Fruit fly (Drosophila melanogaster) whole organism, embryonic: ENCODE data around the gene nenya.
A peak's percentile ranks its signal among the peaks of the same experiment; 100 is the strongest.

Experiments used
- Asciz ChIP-seq: fragments of 200-800 bp; sonication (Bioruptor generic); optimal IDR thresholded peaks from 2 replicates; lab custom pipeline; 2017; ENCODE audit warnings: missing biosample characterization, mild to moderate bottlenecking, missing genetic modification characterization, missing genetic modification reagents
- Bgb ChIP-seq: fragments of 200-800 bp; sonication (Bioruptor generic); IDR thresholded peaks from 2 replicates; pipeline ENCODE4 v1.3.6; 2022; ENCODE audit warnings: missing biosample characterization, missing genetic modification characterization; ENCODE audit not compliant: partially characterized antibody
- CG10431 ChIP-seq: fragments of 200-800 bp; sonication (Bioruptor generic); optimal IDR thresholded peaks from 3 replicates; lab custom pipeline; 2018; ENCODE audit warnings: missing biosample characterization, mild to moderate bottlenecking, missing genetic modification characterization
- CG11695 ChIP-seq: fragments of 200-800 bp; sonication (Bioruptor generic); IDR thresholded peaks from 3 replicates; pipeline ENCODE4 v1.3.6; 2022; ENCODE audit warnings: missing biosample characterization, missing genetic modification characterization
- CG11723 ChIP-seq: fragments of 200-800 bp; sonication (Bioruptor generic); optimal IDR thresholded peaks from 2 replicates; lab custom pipeline; 2017; ENCODE audit warnings: missing biosample characterization, mild to moderate bottlenecking, missing genetic modification characterization
- CG12155 ChIP-seq: fragments of 200-800 bp; sonication (Bioruptor generic); optimal IDR thresholded peaks from 3 replicates; lab custom pipeline; 2016; ENCODE audit warnings: missing biosample characterization, missing genetic modification characterization
- CG12769 ChIP-seq: fragments of 200-800 bp; sonication (Bioruptor generic); optimal IDR thresholded peaks from 2 replicates; lab custom pipeline; 2019; ENCODE audit warnings: missing biosample characterization, mild to moderate bottlenecking, missing genetic modification characterization, moderate library complexity
- CG13424 ChIP-seq: fragments of 200-800 bp; sonication (Bioruptor generic); optimal IDR thresholded peaks from 2 replicates; lab custom pipeline; 2019; ENCODE audit warnings: missing biosample characterization, mild to moderate bottlenecking, missing genetic modification characterization, moderate library complexity
- CG15601 ChIP-seq: fragments of 200-800 bp; sonication (Bioruptor generic); optimal IDR thresholded peaks from 3 replicates; lab custom pipeline; 2019; ENCODE audit warnings: missing biosample characterization, mild to moderate bottlenecking, missing genetic modification characterization, moderate library complexity
- CG15696 ChIP-seq: fragments of 200-800 bp; sonication (Bioruptor generic); optimal IDR thresholded peaks from 2 replicates; lab custom pipeline; 2019; ENCODE audit warnings: missing biosample characterization, mild to moderate bottlenecking, missing genetic modification characterization, moderate library complexity
- CG17359 ChIP-seq: fragments of 200-800 bp; sonication (Bioruptor generic); optimal IDR thresholded peaks from 3 replicates; lab custom pipeline; 2018; ENCODE audit warnings: missing biosample characterization, mild to moderate bottlenecking, missing genetic modification characterization, moderate library complexity
- CG17829 ChIP-seq: fragments of 200-800 bp; optimal IDR thresholded peaks from 2 replicates; lab custom pipeline; 2019; ENCODE audit warnings: missing biosample characterization, mild to moderate bottlenecking, missing genetic modification characterization, moderate library complexity
- CG2875 ChIP-seq: fragments of 200-800 bp; sonication (Bioruptor generic); optimal IDR thresholded peaks from 2 replicates; lab custom pipeline; 2017; ENCODE audit warnings: missing biosample characterization, mild to moderate bottlenecking, missing genetic modification characterization, missing genetic modification reagents
- CG30403 ChIP-seq: fragments of 200-800 bp; sonication (Bioruptor generic); optimal IDR thresholded peaks from 3 replicates; lab custom pipeline; 2016; ENCODE audit warnings: missing biosample characterization, missing genetic modification characterization
- CG3065 ChIP-seq: fragments of 200-800 bp; sonication (Bioruptor generic); optimal IDR thresholded peaks from 2 replicates; lab custom pipeline; 2016; ENCODE audit warnings: missing biosample characterization, missing genetic modification characterization
- CG3281 ChIP-seq: fragments of 200-800 bp; sonication (Bioruptor generic); optimal IDR thresholded peaks from 3 replicates; lab custom pipeline; 2017; ENCODE audit warnings: missing biosample characterization, mild to moderate bottlenecking, missing genetic modification characterization
- CG3726 ChIP-seq: fragments of 200-800 bp; sonication (Bioruptor generic); IDR thresholded peaks from 3 replicates; pipeline ENCODE4, ENCODE4 v1.3.6; 2022; ENCODE audit warnings: missing biosample characterization, missing genetic modification characterization
- CG42726 ChIP-seq: fragments of 200-800 bp; sonication (Bioruptor generic); IDR thresholded peaks from 2 replicates; pipeline ENCODE4 v1.3.6; 2022; ENCODE audit warnings: missing biosample characterization, missing genetic modification characterization; ENCODE audit not compliant: partially characterized antibody
- CG4707 ChIP-seq: fragments of 200-800 bp; sonication (Bioruptor generic); optimal IDR thresholded peaks from 2 replicates; lab custom pipeline; 2018; ENCODE audit warnings: missing biosample characterization, mild to moderate bottlenecking, missing genetic modification characterization, moderate library complexity
- CG6254 ChIP-seq: fragments of 200-800 bp; sonication (Bioruptor generic); optimal IDR thresholded peaks from 3 replicates; lab custom pipeline; 2017; ENCODE audit warnings: mild to moderate bottlenecking, missing biosample characterization, missing genetic modification reagents, missing genetic modification characterization
- CG6791 ChIP-seq: fragments of 200-800 bp; sonication (Bioruptor generic); IDR thresholded peaks from 3 replicates; pipeline ENCODE4 v1.3.6; 2022; ENCODE audit warnings: missing biosample characterization, missing genetic modification characterization; ENCODE audit not compliant: partially characterized antibody
- D19A ChIP-seq: fragments of 200-800 bp; optimal IDR thresholded peaks from 3 replicates; lab custom pipeline; 2019; ENCODE audit warnings: missing biosample characterization, mild to moderate bottlenecking, missing genetic modification characterization, moderate library complexity
- Dbx ChIP-seq: fragments of 200-800 bp; sonication (Bioruptor generic); IDR thresholded peaks from 3 replicates; pipeline ENCODE4 v1.3.6; 2022; ENCODE audit warnings: missing biosample characterization, missing genetic modification characterization
- H2.0 ChIP-seq: fragments of 200-800 bp; sonication (Bioruptor generic); IDR thresholded peaks from 2 replicates; pipeline ENCODE4 v1.3.6; 2022; ENCODE audit warnings: missing biosample characterization, missing genetic modification characterization
- Hr3 ChIP-seq: fragments of 200-800 bp; sonication (Bioruptor generic); optimal IDR thresholded peaks from 3 replicates; lab custom pipeline; 2016; ENCODE audit warnings: missing biosample characterization, missing genetic modification characterization
- MESR4 ChIP-seq: fragments of 200-800 bp; sonication (Bioruptor generic); optimal IDR thresholded peaks from 2 replicates; lab custom pipeline; 2018; ENCODE audit warnings: missing biosample characterization, mild to moderate bottlenecking, missing genetic modification characterization, moderate library complexity
- Myb ChIP-seq: fragments of 200-800 bp; sonication (Bioruptor generic); optimal IDR thresholded peaks from 2 replicates; lab custom pipeline; 2016; ENCODE audit warnings: missing biosample characterization, missing genetic modification characterization
- NC2β ChIP-seq: fragments of 200-800 bp; sonication (Bioruptor generic); optimal IDR thresholded peaks from 2 replicates; lab custom pipeline; 2016; ENCODE audit warnings: missing biosample characterization, missing genetic modification characterization
- Pdp1 ChIP-seq, 2 experiments: fragments of 200-800 bp; sonication (Bioruptor generic); optimal IDR thresholded peaks; 3 replicates each; lab custom pipeline; 2016; ENCODE audit warnings: missing biosample characterization in 2 of 2, missing genetic modification characterization in 2 of 2, mild to moderate bottlenecking in 1 of 2, moderate library complexity in 1 of 2
- Trl ChIP-seq, 3 experiments: fragments of >200 bp in 2 of 3; fragments of 200-800 bp in 1 of 3; sonication (Bioruptor generic) in 1 of 3; optimal IDR thresholded peaks; 2 replicates in 1 of 3; 3 replicates in 2 of 3; lab custom pipeline; 2016 to 2017; ENCODE audit warnings: missing biosample characterization in 1 of 3, missing genetic modification characterization in 1 of 3
- ap ChIP-seq: fragments of 200-800 bp; sonication (Bioruptor generic); IDR thresholded peaks from 2 replicates; pipeline ENCODE4 v1.3.6; 2022; ENCODE audit warnings: missing biosample characterization, missing genetic modification characterization
- ara ChIP-seq: fragments of 200-800 bp; sonication (Bioruptor generic); IDR thresholded peaks from 2 replicates; pipeline ENCODE4 v1.3.6; 2022; ENCODE audit warnings: missing biosample characterization, missing genetic modification characterization
- chif ChIP-seq, 2 experiments: fragments of 200-800 bp; sonication (Bioruptor generic); optimal IDR thresholded peaks; 3 replicates each; lab custom pipeline; 2016; ENCODE audit warnings: missing biosample characterization in 2 of 2, missing genetic modification characterization in 2 of 2
- exex ChIP-seq: fragments of 200-800 bp; sonication (Bioruptor generic); optimal IDR thresholded peaks from 4 replicates; lab custom pipeline; 2018; ENCODE audit warnings: missing biosample characterization, mild to moderate bottlenecking, missing genetic modification characterization, moderate library complexity
- eyg ChIP-seq: fragments of 200-800 bp; sonication (Bioruptor generic); optimal IDR thresholded peaks from 3 replicates; lab custom pipeline; 2016; ENCODE audit warnings: missing biosample characterization, missing genetic modification characterization
- fru ChIP-seq: fragments of >200 bp; optimal IDR thresholded peaks from 2 replicates; lab custom pipeline; 2017
- h ChIP-seq: fragments of >200 bp; optimal IDR thresholded peaks from 2 replicates; lab custom pipeline; 2017
- kni ChIP-seq: fragments of 200-800 bp; sonication (Bioruptor generic); optimal IDR thresholded peaks from 3 replicates; lab custom pipeline; 2017; ENCODE audit warnings: mild to moderate bottlenecking, missing biosample characterization, missing genetic modification reagents, missing genetic modification characterization
- lab ChIP-seq: fragments of 200-800 bp; sonication (Bioruptor generic); optimal IDR thresholded peaks from 3 replicates; lab custom pipeline; 2017; ENCODE audit warnings: missing biosample characterization, missing genetic modification characterization, mild to moderate bottlenecking, moderate library complexity, missing genetic modification reagents
- lmd ChIP-seq: fragments of 200-800 bp; sonication (Bioruptor generic); IDR thresholded peaks from 2 replicates; pipeline ENCODE4 v1.3.6; 2022; ENCODE audit warnings: missing biosample characterization, missing genetic modification characterization
- maf-S ChIP-seq: fragments of 200-800 bp; sonication (Bioruptor generic); optimal IDR thresholded peaks from 2 replicates; lab custom pipeline; 2016; ENCODE audit warnings: missing biosample characterization, missing genetic modification characterization
- mirr ChIP-seq: fragments of 200-800 bp; sonication (Bioruptor generic); optimal IDR thresholded peaks from 3 replicates; lab custom pipeline; 2018; ENCODE audit warnings: missing biosample characterization, mild to moderate bottlenecking, missing genetic modification characterization
- nau ChIP-seq: fragments of 200-800 bp; sonication (Bioruptor generic); optimal IDR thresholded peaks from 3 replicates; lab custom pipeline; 2017; ENCODE audit warnings: missing biosample characterization, mild to moderate bottlenecking, missing genetic modification characterization, missing genetic modification reagents
- nom ChIP-seq: fragments of 200-800 bp; sonication (Bioruptor generic); optimal IDR thresholded peaks from 2 replicates; lab custom pipeline; 2017; ENCODE audit warnings: missing biosample characterization, missing genetic modification characterization, mild to moderate bottlenecking, moderate library complexity, missing genetic modification reagents
- pum ChIP-seq: fragments of 200-800 bp; sonication (Bioruptor generic); optimal IDR thresholded peaks from 2 replicates; lab custom pipeline; 2016; ENCODE audit warnings: missing biosample characterization, missing genetic modification characterization
- repo ChIP-seq: fragments of 200-800 bp; sonication (Bioruptor generic); optimal IDR thresholded peaks from 2 replicates; lab custom pipeline; 2016; ENCODE audit warnings: missing biosample characterization, missing genetic modification characterization
- scrt ChIP-seq: fragments of 200-800 bp; sonication (Bioruptor generic); optimal IDR thresholded peaks from 2 replicates; lab custom pipeline; 2018; ENCODE audit warnings: missing biosample characterization, mild to moderate bottlenecking, missing genetic modification characterization, moderate library complexity
- sens ChIP-seq: fragments of 200-800 bp; sonication (Bioruptor generic); peaks from one replicate; lab custom pipeline; 2016; ENCODE audit warnings: missing biosample characterization, missing genetic modification characterization
- tup ChIP-seq: fragments of 200-800 bp; sonication (Bioruptor generic); optimal IDR thresholded peaks from 2 replicates; lab custom pipeline; 2016; ENCODE audit warnings: missing biosample characterization, mild to moderate bottlenecking, missing genetic modification characterization, moderate library complexity
- vvl ChIP-seq: fragments of 200-800 bp; sonication (Bioruptor generic); IDR thresholded peaks from 2 replicates; pipeline ENCODE4 v1.3.6; 2022; ENCODE audit warnings: missing biosample characterization, missing genetic modification characterization

nenya gene

DNA sequence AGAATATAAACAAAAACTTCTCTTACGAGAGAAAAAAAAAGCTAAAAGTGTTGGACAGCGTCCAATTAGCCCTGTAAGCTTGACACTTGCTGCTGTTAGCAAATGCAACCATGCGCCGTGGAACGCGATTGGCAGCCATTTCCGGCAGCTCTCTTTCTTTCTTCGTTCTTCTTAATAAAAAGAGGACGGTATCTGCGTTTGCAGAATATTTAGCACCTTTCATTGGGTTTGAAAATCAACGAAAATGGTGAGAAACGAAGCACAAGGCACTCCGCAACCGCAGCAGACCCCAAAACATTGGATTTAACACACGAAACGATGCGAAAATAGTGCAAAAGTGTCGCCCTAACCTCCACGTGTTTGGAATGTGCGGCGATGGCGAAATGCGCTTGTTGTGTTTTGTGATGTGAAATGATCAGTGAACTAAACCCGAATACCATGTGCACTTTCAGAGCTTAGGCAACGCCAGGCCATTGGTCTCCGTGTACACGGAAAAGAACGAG, 5.2 kb downstream of the nenya start, which contains the start of gene RpL4 (continued):
- TF ChIP-seq mirr (GFP tag; lab: Kevin White, UChicago), result peak; percentile 85
- peak; percentile 79 for TF ChIP-seq CG11723
- TF ChIP-seq ara, result peak; percentile 81
- no peak for TF ChIP-seq CG15696
- TF ChIP-seq tup (GFP tag; lab: Kevin White, UChicago), result peak; percentile 50
- peak; percentile 97 for TF ChIP-seq sens (GFP tag; lab: Kevin White, UChicago)
- peak; percentile 60 for TF ChIP-seq CG6254
- no peak for TF ChIP-seq CG6791 (GFP tag; lab: Robert Waterston, UW)
- peak; percentile 43 for TF ChIP-seq Bgb (GFP tag; lab: Robert Waterston, UW)
- peak; percentile 73 for TF ChIP-seq eyg
- TF ChIP-seq CG15601, result peak; percentile 76
- TF ChIP-seq CG3065, result peak; percentile 68
- TF ChIP-seq CG30403, result peak; percentile 60
- peak; percentile 73 for TF ChIP-seq CG17359
- TF ChIP-seq repo (GFP tag; lab: Kevin White, UChicago), result peak; percentile 71
- TF ChIP-seq Myb (GFP tag; lab: Kevin White, UChicago), result peak; percentile 43
- peak; percentile 85 for TF ChIP-seq CG4707 (GFP tag; lab: Kevin White, UChicago)
- peak; percentile 61 for TF ChIP-seq Hr3 (GFP tag; lab: Kevin White, UChicago)
- TF ChIP-seq Asciz (GFP tag; lab: Kevin White, UChicago), result peak; percentile 84
- peak; percentile 88 for TF ChIP-seq CG2875 (GFP tag; lab: Kevin White, UChicago)
- peak; percentile 60 for TF ChIP-seq CG13424 (tag; lab: Kevin White, UChicago)
- TF ChIP-seq nom, result peak; percentile 90
- TF ChIP-seq Pdp1 (GFP tag; optimal IDR thresholded peaks at IDR 0.05; lab: Kevin White, UChicago), result peak; percentile 61 to 62
- no peak for TF ChIP-seq fru
- peak; percentile 82 for TF ChIP-seq scrt (GFP tag; lab: Kevin White, UChicago)
- TF ChIP-seq H2.0 (GFP tag; lab: Robert Waterston, UW), result peak; percentile 83
- TF ChIP-seq CG12155, result peak; percentile 51
- peak; percentile 82 for TF ChIP-seq nau (GFP tag; lab: Kevin White, UChicago)
- peak; percentile 44 for TF ChIP-seq exex (tag; lab: Kevin White, UChicago)
- peak; percentile 93 for TF ChIP-seq lab (GFP tag; lab: Kevin White, UChicago)
- no peak for TF ChIP-seq Trl (optimal IDR thresholded peaks at IDR 0.05; lab: Kevin White, UChicago)
- TF ChIP-seq Trl (GFP tag; optimal IDR thresholded peaks at IDR 0.05; lab: Kevin White, UChicago), result peak; percentile 85
- no peak for TF ChIP-seq CG12769 (tag; lab: Kevin White, UChicago)
- peak; percentile 80 for TF ChIP-seq Dbx (GFP tag; lab: Robert Waterston, UW)
- TF ChIP-seq lmd (GFP tag; lab: Robert Waterston, UW), result peak; percentile 58
- peak; percentile 52 for TF ChIP-seq CG3726
- TF ChIP-seq kni, result peak; percentile 58
- peak; percentile 7 for TF ChIP-seq D19A
- no peak for TF ChIP-seq CG42726
- TF ChIP-seq maf-S (GFP tag; lab: Kevin White, UChicago), result peak; percentile 56
- TF ChIP-seq CG17829 (tag; lab: Kevin White, UChicago), result no peak
- TF ChIP-seq CG3281 (GFP tag; lab: Kevin White, UChicago), result peak; percentile 90
- TF ChIP-seq chif (GFP tag; optimal IDR thresholded peaks at IDR 0.05; lab: Kevin White, UChicago), result peak; percentile 68 to 84
- peak; percentile 99 for TF ChIP-seq MESR4
- TF ChIP-seq vvl, result peak; percentile 90
- peak; percentile 51 for TF ChIP-seq pum (GFP tag; lab: Kevin White, UChicago)
- TF ChIP-seq CG11695, result peak; percentile 70
- peak; percentile 96 for TF ChIP-seq NC2β (GFP tag; lab: Kevin White, UChicago)
- TF ChIP-seq ap, result peak; percentile 76
- no peak for TF ChIP-seq h (lab: Kevin White, UChicago)
- peak; percentile 93 for TF ChIP-seq CG10431 (GFP tag; lab: Kevin White, UChicago)
